Fruit fly (Drosophila melanogaster) S2 (cell line): ENCODE data around the gene CG13833.
A peak's percentile ranks its signal among the peaks of the same experiment; 100 is the strongest.

Experiments
- CG8478 ChIP-seq: fragments of >200 bp; optimal IDR thresholded peaks from 2 replicates; lab custom pipeline; 2018
- CTCF ChIP-seq, 2 experiments: fragments of >200 bp; optimal IDR thresholded peaks; 2 replicates each; lab custom pipeline; 2018

The CG13833 gene

dm6 chr3R:22998623-22999179 is 36.7 kb downstream of the CG13833 start:
- no peak for TF ChIP-seq CG8478 (lab: Kevin White, UChicago)
- peak; percentile 34 to 43 for TF ChIP-seq CTCF (optimal IDR thresholded peaks at IDR 0.05; lab: Kevin White, UChicago)

dm6 chr3R:22997912-22998622 is 37.3 kb downstream of the CG13833 start, which contains the start of gene Nha2:
Nha2 (minus strand) TSS chr3R:22998528.
- TF ChIP-seq CG8478 (lab: Kevin White, UChicago), result no peak
- no peak for TF ChIP-seq CTCF (optimal IDR thresholded peaks at IDR 0.05; lab: Kevin White, UChicago)

- TF ChIP-seq CTCF (optimal IDR thresholded peaks at IDR 0.05; lab: Kevin White, UChicago) (no peak), CG8478 (lab: Kevin White, UChicago) (no peak)
Measured at dm6 chr3R:22988995-22989394, 46.4 kb downstream of the CG13833 start, which contains the start of gene Or94b. Or94b (plus strand) TSS chr3R:22989295.

- TF ChIP-seq CG8478 (lab: Kevin White, UChicago), result no peak
- no peak for TF ChIP-seq CTCF (optimal IDR thresholded peaks at IDR 0.05; lab: Kevin White, UChicago)
Measured at dm6 chr3R:22986981-22987380, 48.4 kb downstream of the CG13833 start, which contains the start of gene Or94a. Or94a (plus strand) TSS chr3R:22987281.
